Worm (Caenorhabditis elegans) whole organism, midembryonic: ENCODE measurements around the gene F09E5.3.

Experiments used
- T22C8.4 ChIP-seq: fragments of 200-800 bp; sonication (Bioruptor generic); IDR thresholded peaks from 2 replicates; pipeline ENCODE4 v1.3.6; 2022; ENCODE audit warnings: missing genetic modification characterization, missing compliant biosample characterization
- cog-1 ChIP-seq: sonication (generic microtip); optimal IDR thresholded peaks from 2 replicates; lab custom pipeline; 2016; ENCODE audit warnings: missing genetic modification characterization, missing compliant biosample characterization
- flt-1 ChIP-seq: fragments of 200-800 bp; sonication (Bioruptor generic); IDR thresholded peaks from 2 replicates; pipeline ENCODE4 v1.3.6; 2022; ENCODE audit warnings: missing genetic modification characterization, missing compliant biosample characterization
- klf-2 ChIP-seq: fragments of 200-800 bp; sonication (Bioruptor generic); conservative IDR thresholded peaks from 2 replicates; pipeline ENCODE4 v1.3.6; 2022; ENCODE audit warnings: missing genetic modification reagents, missing genetic modification characterization, missing compliant biosample characterization
- med-1 ChIP-seq: sonication (generic microtip); optimal IDR thresholded peaks from 2 replicates; lab custom pipeline; 2017; ENCODE audit warnings: missing genetic modification characterization, mild to moderate bottlenecking, missing compliant biosample characterization, antibody characterized with exemption, missing genetic modification reagents; ENCODE audit not compliant: insufficient read depth
- ref-1 ChIP-seq: fragments of 200-800 bp; sonication (Bioruptor generic); conservative IDR thresholded peaks from 2 replicates; pipeline ENCODE4 v1.3.6; 2022; ENCODE audit warnings: missing genetic modification reagents, missing genetic modification characterization, missing compliant biosample characterization
- tab-1 ChIP-seq: fragments of 200-800 bp; sonication (Bioruptor generic); IDR thresholded peaks from 2 replicates; pipeline ENCODE4 v1.3.6; 2022; ENCODE audit warnings: missing genetic modification characterization, missing compliant biosample characterization
- ztf-23 ChIP-seq: fragments of 200-800 bp; sonication (Bioruptor generic); IDR thresholded peaks from 2 replicates; pipeline ENCODE4 v1.3.6; 2022; ENCODE audit warnings: missing genetic modification reagents, missing genetic modification characterization, missing compliant biosample characterization
- ztf-29 ChIP-seq: fragments of 200-800 bp; sonication (Bioruptor generic); IDR thresholded peaks from 2 replicates; pipeline ENCODE4 v1.3.6; 2022; ENCODE audit warnings: missing genetic modification reagents, missing genetic modification characterization, missing compliant biosample characterization

The F09E5.3 gene

DNA sequence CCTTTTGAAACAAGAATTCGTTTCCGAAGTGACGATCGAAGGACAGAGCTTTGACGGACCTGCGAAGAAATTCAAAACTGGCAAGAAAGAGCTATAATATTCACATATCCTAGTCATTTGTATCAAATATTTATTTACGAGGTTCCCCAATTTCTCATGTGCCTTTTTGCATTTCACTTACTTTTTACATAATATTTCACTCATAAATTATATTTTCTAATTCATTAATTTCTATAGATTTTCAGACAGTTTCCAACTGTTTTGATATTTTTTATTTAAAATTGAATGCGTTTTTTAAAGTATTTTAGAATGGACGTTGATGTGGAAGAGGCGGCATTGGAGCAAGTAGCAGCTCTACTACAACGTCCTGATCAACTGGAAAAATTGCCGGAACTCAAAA, 14.5 kb upstream of the F09E5.3 start, which contains the start of gene sec-6:
sec-6 (plus strand) TSS at position 301 of the 400 bp plus-strand sequence.
- TF ChIP-seq cog-1 (tag; lab: Kevin White, UChicago), result no peak
- TF ChIP-seq ztf-29, result no peak
- TF ChIP-seq klf-2 (GFP tag; lab: Robert Waterston, UW), result no peak
- TF ChIP-seq tab-1 (GFP tag; lab: Robert Waterston, UW), result no peak
- no peak for TF ChIP-seq ztf-23 (GFP tag; lab: Robert Waterston, UW)
- TF ChIP-seq med-1, result no peak
- no peak for TF ChIP-seq T22C8.4 (GFP tag; lab: Robert Waterston, UW)
- no peak for TF ChIP-seq flt-1 (GFP tag; lab: Robert Waterston, UW)
- TF ChIP-seq ref-1, result no peak

DNA sequence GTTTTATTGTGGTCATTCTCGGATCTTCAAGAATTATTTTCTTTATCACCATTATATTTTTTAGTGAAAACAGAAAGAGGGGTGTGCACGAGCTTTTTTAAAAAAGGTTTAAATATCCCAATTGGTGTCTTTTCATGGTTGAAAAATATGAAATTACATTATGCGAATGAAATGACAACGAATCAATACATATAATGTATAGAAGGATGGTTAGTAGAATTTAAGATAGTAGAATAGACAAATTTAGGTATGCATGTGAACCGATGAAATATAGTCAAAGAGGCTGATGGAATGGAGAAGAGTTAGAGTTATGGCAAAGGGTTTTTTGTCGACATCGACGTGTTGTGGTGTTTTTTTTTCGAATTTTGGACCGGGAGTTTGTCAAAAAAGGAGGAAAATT, 9.3 kb upstream of the F09E5.3 start:
- TF ChIP-seq klf-2 (GFP tag; lab: Robert Waterston, UW), result no peak

DNA sequence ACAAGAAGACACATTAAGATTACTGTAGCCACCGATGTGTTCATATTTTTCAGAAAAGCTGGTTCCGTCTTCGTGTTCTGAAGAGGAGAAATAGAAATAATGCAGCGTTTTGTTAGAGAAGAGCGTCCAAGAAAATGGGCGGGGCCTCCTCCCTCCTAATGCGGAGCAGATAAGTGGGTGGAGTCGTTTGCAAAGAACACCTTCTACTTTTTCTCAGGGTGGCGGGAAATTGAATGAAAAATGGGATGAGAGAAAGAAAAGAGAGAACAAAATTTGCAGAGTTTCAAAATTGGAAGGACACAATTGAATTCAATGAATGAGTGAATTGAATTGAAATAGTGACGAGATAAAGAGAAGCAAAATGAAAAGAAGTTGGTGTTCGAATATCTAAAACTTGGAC, 8.2 kb upstream of the F09E5.3 start, which contains the start of gene F09E5.16:
F09E5.16 (minus strand) TSS at position 101 of the 400 bp plus-strand sequence.
- no peak for TF ChIP-seq ztf-29
- TF ChIP-seq flt-1 (GFP tag; lab: Robert Waterston, UW), result no peak
- no peak for TF ChIP-seq ref-1
- no peak for TF ChIP-seq T22C8.4 (GFP tag; lab: Robert Waterston, UW)
- no peak for TF ChIP-seq ztf-23 (GFP tag; lab: Robert Waterston, UW)
- TF ChIP-seq klf-2 (GFP tag; lab: Robert Waterston, UW), result no peak

DNA sequence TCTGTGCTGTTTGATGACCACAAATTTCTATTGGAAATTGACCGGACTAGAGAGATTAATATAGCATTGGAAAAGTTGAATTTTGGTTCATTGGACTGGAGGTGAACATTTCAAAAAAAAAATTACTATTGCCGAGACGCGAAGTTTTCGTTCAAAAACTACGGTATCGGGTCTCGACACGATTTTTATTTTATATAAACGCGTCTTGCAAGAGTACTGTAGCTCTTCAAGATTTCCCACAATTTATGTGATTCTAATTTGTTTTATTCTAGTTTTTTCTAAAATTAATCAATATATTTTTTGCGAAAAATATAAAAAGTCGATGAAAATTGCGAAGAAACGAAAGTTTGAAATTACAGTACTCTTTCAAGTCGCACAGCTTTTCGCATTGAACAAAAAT, 3.2 kb upstream of the F09E5.3 start, which contains the start of gene F09E5.12:
F09E5.12 (minus strand) TSS at position 101 of the 400 bp plus-strand sequence.
- TF ChIP-seq ztf-23 (GFP tag; lab: Robert Waterston, UW) (no peak), ztf-29 (no peak), tab-1 (GFP tag; lab: Robert Waterston, UW) (no peak), cog-1 (tag; lab: Kevin White, UChicago) (no peak), flt-1 (GFP tag; lab: Robert Waterston, UW) (no peak), T22C8.4 (GFP tag; lab: Robert Waterston, UW) (no peak), med-1 (no peak), klf-2 (GFP tag; lab: Robert Waterston, UW) (no peak), ref-1 (no peak)

DNA sequence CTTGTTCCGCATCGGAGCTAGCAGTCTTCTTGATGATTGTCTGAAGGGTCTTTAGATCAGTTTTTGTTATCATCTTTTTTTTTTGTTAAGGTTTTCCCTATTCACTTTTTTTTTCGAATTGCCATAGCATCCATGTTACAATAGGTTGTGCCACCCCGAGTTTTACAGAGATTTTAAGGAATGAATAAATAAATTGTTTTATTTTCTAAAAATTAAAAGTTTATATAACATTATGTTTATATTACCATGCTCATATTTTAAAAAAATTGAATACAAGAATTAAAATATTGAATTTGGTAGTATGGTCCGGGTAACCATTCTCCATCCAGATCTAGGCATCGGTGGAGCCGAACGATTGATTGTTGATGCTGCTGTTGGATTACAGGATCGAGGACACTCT, 1.2 kb downstream of the F09E5.3 start, which contains the start of gene algn-2:
algn-2 (plus strand) TSS at position 301 of the 400 bp plus-strand sequence.
- TF ChIP-seq med-1 (no peak), flt-1 (GFP tag; lab: Robert Waterston, UW) (no peak), tab-1 (GFP tag; lab: Robert Waterston, UW) (no peak)

DNA sequence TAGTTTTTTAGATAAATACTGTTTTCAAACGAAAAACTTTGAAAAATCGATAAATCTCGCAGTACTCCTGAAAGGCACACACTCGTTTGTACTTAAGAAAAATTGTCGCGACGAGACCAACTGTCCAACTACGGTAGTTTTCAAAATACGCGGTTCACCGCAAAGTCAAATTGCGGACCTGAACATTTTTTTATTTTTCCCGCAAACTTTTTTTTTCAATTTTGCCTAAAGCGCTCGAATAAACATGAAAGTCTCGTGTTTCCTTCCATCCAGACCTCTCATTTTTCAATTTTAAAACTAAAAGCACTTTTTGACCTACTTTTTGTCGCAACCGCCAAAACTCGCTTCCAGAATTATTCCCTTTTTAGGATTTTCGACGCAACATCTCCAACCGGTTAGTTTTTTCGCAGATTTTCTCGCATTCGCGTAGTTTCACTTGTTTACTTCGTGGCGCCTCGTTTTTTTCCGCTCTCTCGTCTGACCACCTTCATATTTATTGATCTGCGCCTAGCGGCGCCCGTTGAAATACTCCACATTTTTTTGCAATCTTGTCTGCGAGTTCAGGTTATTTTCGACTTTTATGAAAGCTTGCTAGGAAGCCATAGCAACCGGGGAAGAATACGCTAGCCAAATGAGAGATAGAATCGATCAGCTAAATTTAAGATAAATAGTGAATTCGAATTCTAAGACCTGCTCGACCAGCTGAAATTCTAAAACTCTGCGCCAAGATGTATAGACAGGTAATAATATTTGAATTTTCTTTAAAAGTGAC, 3.9 kb downstream of the F09E5.3 start, which contains the start of gene prdx-2:
prdx-2 (plus strand) TSS at position 729 of the 772 bp plus-strand sequence.
- TF ChIP-seq med-1, result no peak
- TF ChIP-seq T22C8.4 (GFP tag; lab: Robert Waterston, UW), result no peak
- TF ChIP-seq tab-1 (GFP tag; lab: Robert Waterston, UW), result no peak
- TF ChIP-seq ref-1, result no peak
- TF ChIP-seq ztf-23 (GFP tag; lab: Robert Waterston, UW), result no peak
- TF ChIP-seq flt-1 (GFP tag; lab: Robert Waterston, UW), result no peak
- TF ChIP-seq klf-2 (GFP tag; lab: Robert Waterston, UW), result no peak
- no peak for TF ChIP-seq ztf-29
- no peak for TF ChIP-seq cog-1 (tag; lab: Kevin White, UChicago)

DNA sequence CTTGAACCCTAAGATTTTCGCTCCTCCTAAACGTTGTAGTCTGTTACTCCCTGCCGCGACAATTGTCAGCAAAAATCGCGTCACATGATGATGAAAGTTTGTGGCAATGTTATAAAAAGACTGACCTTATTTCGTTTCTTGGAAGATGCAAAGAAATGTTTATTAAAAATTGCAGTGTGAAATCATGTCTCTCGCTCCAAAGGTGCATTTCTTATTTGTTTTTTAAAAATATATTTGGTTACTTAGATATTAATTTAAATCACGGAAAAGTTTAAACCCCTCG, 4.4 kb downstream of the F09E5.3 start:
- no peak for TF ChIP-seq T22C8.4 (GFP tag; lab: Robert Waterston, UW)
- TF ChIP-seq ztf-29, result no peak
- no peak for TF ChIP-seq flt-1 (GFP tag; lab: Robert Waterston, UW)
- no peak for TF ChIP-seq ref-1
- no peak for TF ChIP-seq ztf-23 (GFP tag; lab: Robert Waterston, UW)
- TF ChIP-seq med-1, result no peak
- TF ChIP-seq klf-2 (GFP tag; lab: Robert Waterston, UW), result no peak
- TF ChIP-seq cog-1 (tag; lab: Kevin White, UChicago), result no peak
- TF ChIP-seq tab-1 (GFP tag; lab: Robert Waterston, UW), result no peak

DNA sequence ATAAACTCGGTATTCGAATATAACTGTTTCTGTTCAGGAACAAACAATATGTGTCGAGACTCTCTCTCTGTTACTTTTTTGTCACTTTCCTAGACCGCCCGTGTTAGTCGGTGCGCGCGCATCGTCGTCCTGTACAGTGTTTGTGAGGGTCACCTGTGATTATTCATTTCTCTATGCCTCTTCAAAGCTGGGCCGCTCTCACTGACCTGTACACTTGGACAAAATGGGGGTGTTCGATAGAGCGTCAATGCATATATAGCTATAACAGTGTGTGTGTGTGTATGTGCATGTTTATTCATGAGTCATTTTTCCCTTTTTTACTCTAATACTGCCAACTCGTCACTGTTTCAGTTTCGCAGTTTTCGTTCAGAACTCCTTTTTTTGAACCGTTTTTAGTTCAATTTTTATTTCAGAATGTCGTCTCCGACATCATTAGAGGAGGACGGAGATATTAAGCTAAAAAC, 5.8 kb downstream of the F09E5.3 start, which contains the start of gene pkc-3:
pkc-3 (plus strand) TSS at position 414 of the 464 bp plus-strand sequence.
- TF ChIP-seq flt-1 (GFP tag; lab: Robert Waterston, UW), result peak; percentile 64; the same call in 1 of the 2 replicates
- no peak for TF ChIP-seq med-1

DNA sequence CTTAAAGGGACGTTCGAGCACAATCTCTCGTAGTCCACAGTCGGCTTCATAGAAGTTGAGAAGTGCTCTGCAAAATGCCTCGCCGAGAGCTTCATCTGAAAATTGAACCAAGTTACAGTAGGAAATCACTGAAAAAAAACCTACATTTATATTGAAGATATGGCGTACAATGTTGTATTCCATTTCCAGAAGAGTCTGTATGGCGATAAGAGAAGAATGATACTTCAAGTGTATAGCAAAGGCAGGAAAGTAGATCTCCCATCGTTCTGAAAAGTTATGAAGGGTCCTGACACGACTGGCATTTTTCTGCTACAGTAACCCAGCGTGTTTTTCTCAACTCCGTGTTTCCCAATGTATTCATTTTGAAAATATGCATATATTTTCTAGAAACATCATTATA, 10.5 kb downstream of the F09E5.3 start:
- no peak for TF ChIP-seq T22C8.4 (GFP tag; lab: Robert Waterston, UW)
- no peak for TF ChIP-seq flt-1 (GFP tag; lab: Robert Waterston, UW)
- TF ChIP-seq cog-1 (tag; lab: Kevin White, UChicago), result no peak
- TF ChIP-seq ztf-23 (GFP tag; lab: Robert Waterston, UW), result no peak
- no peak for TF ChIP-seq ztf-29
- TF ChIP-seq klf-2 (GFP tag; lab: Robert Waterston, UW), result no peak
- TF ChIP-seq med-1, result no peak
- TF ChIP-seq ref-1, result no peak
- TF ChIP-seq tab-1 (GFP tag; lab: Robert Waterston, UW), result no peak

DNA sequence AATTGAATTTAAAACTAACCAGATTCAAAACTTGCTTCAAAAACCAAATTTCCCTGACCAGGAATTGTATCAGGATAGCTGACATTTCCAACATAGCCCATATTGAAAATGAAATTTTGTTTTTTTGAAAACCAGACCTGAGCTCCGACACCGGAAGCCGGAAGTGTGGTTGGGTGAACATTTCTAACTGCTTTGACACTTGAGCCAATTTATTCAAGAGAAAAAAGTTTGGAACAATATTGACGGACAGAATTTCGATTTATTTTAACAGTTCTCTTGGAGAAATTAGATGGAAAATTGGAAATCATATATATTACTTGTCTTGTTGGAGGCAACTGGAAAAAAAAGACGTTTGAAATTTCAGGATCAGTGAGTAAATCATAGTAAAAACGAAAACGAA, 13.4 kb downstream of the F09E5.3 start, which contains the start of gene ccpp-6:
ccpp-6 (minus strand) TSS at position 101 of the 400 bp plus-strand sequence.
- TF ChIP-seq T22C8.4 (GFP tag; lab: Robert Waterston, UW), result no peak
